Fruit fly (Drosophila melanogaster) Kc167 (cell line): ENCODE data around the gene CG6023.

ENCODE experiments used
- Myc ChIP-seq: fragments of >200 bp; optimal IDR thresholded peaks from 2 replicates; lab custom pipeline; 2017; ENCODE audit warnings: missing external identifiers
- Sin3A ChIP-seq: fragments of >200 bp; optimal IDR thresholded peaks from 2 replicates; lab custom pipeline; 2018; ENCODE audit warnings: missing external identifiers
- h ChIP-seq: fragments of >200 bp; optimal IDR thresholded peaks from 3 replicates; lab custom pipeline; 2018; ENCODE audit warnings: missing external identifiers
- insv ChIP-seq: fragments of >200 bp; optimal IDR thresholded peaks from 3 replicates; lab custom pipeline; 2018; ENCODE audit warnings: missing external identifiers
- psq ChIP-seq: fragments of >200 bp; optimal IDR thresholded peaks from 2 replicates; lab custom pipeline; 2017; ENCODE audit warnings: missing external identifiers
- ttk ChIP-seq: sonication (Bioruptor generic); optimal IDR thresholded peaks from 2 replicates; lab custom pipeline; 2017; ENCODE audit warnings: missing external identifiers

DNA sequence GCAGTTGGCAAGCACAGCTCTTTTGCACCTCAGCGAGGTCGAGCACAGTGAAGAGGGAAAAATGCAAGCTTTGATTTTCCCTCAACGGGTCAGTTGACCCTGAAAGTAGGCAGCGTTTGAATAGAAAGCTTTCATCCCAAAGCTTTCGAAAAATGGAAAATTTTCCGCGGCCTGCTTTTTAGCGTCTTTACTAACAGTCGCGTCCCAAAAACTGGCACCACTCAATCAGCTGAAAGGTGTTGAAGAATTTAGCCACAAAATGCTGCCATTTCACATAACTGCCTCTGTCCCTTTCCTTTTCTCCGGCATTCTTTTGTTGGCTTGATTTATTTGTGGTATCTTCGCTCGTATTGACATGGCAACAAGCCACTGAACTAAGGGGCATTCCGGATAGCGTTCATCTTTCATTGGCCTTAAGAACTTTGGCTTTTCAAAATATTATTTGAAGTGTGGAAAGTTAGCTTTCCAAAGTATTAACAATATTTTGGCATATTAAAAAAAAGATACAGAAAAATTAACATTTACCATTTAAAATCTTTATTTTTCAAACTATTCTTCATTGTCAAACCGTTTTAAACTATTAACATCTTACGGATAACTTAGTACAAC lies 977 bp downstream of the CG6023 start:
- no peak for TF ChIP-seq insv (lab: Kevin White, UChicago)
- no peak for TF ChIP-seq Myc (lab: Kevin White, UChicago)
- no peak for TF ChIP-seq psq
- no peak for TF ChIP-seq ttk (lab: Kevin White, UChicago)
- no peak for TF ChIP-seq Sin3A (lab: Kevin White, UChicago)
- TF ChIP-seq h, result no peak
